Worm (Caenorhabditis elegans) whole organism, mixed stage, embryonic: ENCODE measurements around the gene cyn-12.

Source experiments
- cnd-1 ChIP-seq: fragments of 200-800 bp; sonication (Bioruptor generic); optimal IDR thresholded peaks from 2 replicates; lab custom pipeline; 2018; ENCODE audit warnings: mild to moderate bottlenecking, missing genetic modification characterization, missing compliant biosample characterization
- elt-3 ChIP-seq: fragments of 150-350 bp; optimal IDR thresholded peaks from 2 replicates; lab custom pipeline; 2014; ENCODE audit warnings: missing biosample characterization, missing genetic modification characterization
- ham-2 ChIP-seq: fragments of 200-800 bp; sonication (Bioruptor generic); optimal IDR thresholded peaks from 2 replicates; lab custom pipeline; 2018; ENCODE audit warnings: mild to moderate bottlenecking, missing genetic modification characterization, missing compliant biosample characterization
- lin-13 ChIP-seq: fragments of 150-350 bp; optimal IDR thresholded peaks from 2 replicates; lab custom pipeline; 2014; ENCODE audit warnings: missing biosample characterization, missing genetic modification characterization
- lsy-2 ChIP-seq: fragments of 150-350 bp; optimal IDR thresholded peaks from 2 replicates; lab custom pipeline; 2014; ENCODE audit warnings: missing biosample characterization, missing genetic modification characterization
- mab-5 ChIP-seq: fragments of 150-350 bp; optimal IDR thresholded peaks from 2 replicates; lab custom pipeline; 2014; ENCODE audit warnings: missing biosample characterization, missing genetic modification characterization
- mls-2 ChIP-seq: sonication (generic microtip); optimal IDR thresholded peaks from 2 replicates; lab custom pipeline; 2016; ENCODE audit warnings: mild to moderate bottlenecking, missing genetic modification characterization, moderate library complexity, missing compliant biosample characterization
- nhr-12 ChIP-seq: fragments of 150-350 bp; optimal IDR thresholded peaks from 2 replicates; lab custom pipeline; 2014; ENCODE audit warnings: missing biosample characterization, missing genetic modification characterization
- nhr-237 ChIP-seq: fragments of 150-350 bp; optimal IDR thresholded peaks from 2 replicates; lab custom pipeline; 2014; ENCODE audit warnings: missing biosample characterization, missing genetic modification characterization
- nhr-28 ChIP-seq: fragments of 150-350 bp; optimal IDR thresholded peaks from 2 replicates; lab custom pipeline; 2014; ENCODE audit warnings: missing biosample characterization, missing genetic modification characterization
- sem-2 ChIP-seq: fragments of 200-800 bp; sonication (Bioruptor generic); optimal IDR thresholded peaks from 2 replicates; lab custom pipeline; 2018; ENCODE audit warnings: mild to moderate bottlenecking, missing genetic modification characterization, missing compliant biosample characterization
- snpc-4 ChIP-seq: fragments of 150-350 bp; optimal IDR thresholded peaks from 2 replicates; lab custom pipeline; 2014; ENCODE audit warnings: missing biosample characterization, missing genetic modification characterization
- unc-39 ChIP-seq: fragments of 150-350 bp; optimal IDR thresholded peaks from 2 replicates; lab custom pipeline; 2014; ENCODE audit warnings: missing biosample characterization, missing genetic modification characterization
- unc-62 ChIP-seq: fragments of 150-350 bp; optimal IDR thresholded peaks from 2 replicates; lab custom pipeline; 2014; ENCODE audit warnings: missing biosample characterization, missing genetic modification reagents, missing genetic modification characterization

DNA sequence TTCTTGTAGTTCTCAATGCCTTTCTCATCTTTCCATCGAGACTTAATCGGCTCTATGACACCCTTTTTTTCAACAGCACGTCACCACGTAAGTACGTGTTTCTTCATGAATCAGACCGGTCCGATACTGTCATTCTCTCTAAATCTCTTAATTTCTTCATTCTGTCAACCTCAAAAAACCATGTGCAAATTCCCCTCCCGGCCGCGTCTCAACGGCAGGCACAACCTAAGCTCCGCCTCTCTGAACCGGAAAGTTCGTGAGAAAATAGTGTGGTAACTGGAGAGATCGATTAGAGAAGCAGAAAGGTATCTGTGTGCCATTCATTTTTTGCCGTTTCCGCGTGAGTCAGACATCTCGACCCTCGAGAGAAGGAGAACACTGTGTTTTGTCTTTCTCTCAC, 18.4 kb downstream of the cyn-12 start, which contains the start of gene nas-8:
- no peak for TF ChIP-seq nhr-28 (tag; lab: Kevin White, UChicago)
- TF ChIP-seq snpc-4 (tag; lab: Kevin White, UChicago), result no peak
- no peak for TF ChIP-seq unc-62 (GFP tag; lab: Kevin White, UChicago)
- no peak for TF ChIP-seq lin-13 (tag; lab: Kevin White, UChicago)
- no peak for TF ChIP-seq elt-3
- TF ChIP-seq unc-39 (tag; lab: Kevin White, UChicago), result no peak
- no peak for TF ChIP-seq sem-2 (GFP tag; lab: Kevin White, UChicago)
- no peak for TF ChIP-seq cnd-1
- TF ChIP-seq mab-5 (tag; lab: Kevin White, UChicago), result no peak
- TF ChIP-seq ham-2 (GFP tag; lab: Kevin White, UChicago), result no peak
- no peak for TF ChIP-seq lsy-2 (tag; lab: Kevin White, UChicago)
- no peak for TF ChIP-seq mls-2 (tag; lab: Kevin White, UChicago)
- TF ChIP-seq nhr-12, result no peak
- TF ChIP-seq nhr-237 (tag; lab: Kevin White, UChicago), result no peak
